Worm (Caenorhabditis elegans): ENCODE results near the gene nhr-72.

The nhr-72 gene

DNA sequence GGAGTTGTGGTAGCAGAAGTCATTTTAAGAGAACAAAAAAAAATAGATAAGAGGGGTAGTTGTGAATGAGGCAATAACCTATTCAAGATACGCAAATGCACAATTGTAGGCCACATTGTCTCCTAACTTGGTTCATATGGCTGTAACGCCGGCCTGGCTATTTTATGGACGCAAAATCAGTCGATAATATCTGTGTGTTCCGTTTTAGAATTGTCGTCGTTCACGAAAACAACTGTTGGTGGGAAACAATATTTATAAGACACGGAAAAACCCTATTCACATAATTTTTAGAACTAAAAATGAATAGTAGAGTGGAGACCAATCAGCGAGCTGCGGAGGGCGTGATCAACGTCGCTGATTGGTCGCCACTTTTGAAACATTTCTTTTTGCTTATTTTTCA is 27.3 kb upstream of the nhr-72 start, which contains the start of gene sdz-7:
TSS of gene sdz-7 (minus strand) at position 101 of the 400 bp plus-strand sequence.
- TF ChIP-seq ets-7 (tag; optimal IDR thresholded peaks at IDR 0.05) (no peak), flt-1 (GFP tag; IDR thresholded peaks at IDR 0.05) (no peak), scrt-1 (GFP tag; IDR thresholded peaks at IDR 0.05) (no peak), tra-4 (tag; optimal IDR thresholded peaks at IDR 0.05) (no peak), ceh-36 (tag; optimal IDR thresholded peaks at IDR 0.05) (no peak), hmg-4 (GFP tag; optimal IDR thresholded peaks at IDR 0.05) (no peak), hnd-1 (tag; optimal IDR thresholded peaks at IDR 0.05) (no peak), tbx-11 (GFP tag; IDR thresholded peaks at IDR 0.05) (no peak), F13C5.2 (tag; optimal IDR thresholded peaks at IDR 0.05) (no peak), aly-1 (tag; optimal IDR thresholded peaks at IDR 0.05) (no peak), pes-1 (GFP tag; IDR thresholded peaks at IDR 0.05) (no peak), B0310.2 (tag; optimal IDR thresholded peaks at IDR 0.05) (no peak), sea-1 (GFP tag; conservative IDR thresholded peaks at IDR 0.05) (no peak), ama-1 (optimal IDR thresholded peaks at IDR 0.05) (no peak), hmbx-1 (tag; optimal IDR thresholded peaks at IDR 0.05) (no peak)

DNA sequence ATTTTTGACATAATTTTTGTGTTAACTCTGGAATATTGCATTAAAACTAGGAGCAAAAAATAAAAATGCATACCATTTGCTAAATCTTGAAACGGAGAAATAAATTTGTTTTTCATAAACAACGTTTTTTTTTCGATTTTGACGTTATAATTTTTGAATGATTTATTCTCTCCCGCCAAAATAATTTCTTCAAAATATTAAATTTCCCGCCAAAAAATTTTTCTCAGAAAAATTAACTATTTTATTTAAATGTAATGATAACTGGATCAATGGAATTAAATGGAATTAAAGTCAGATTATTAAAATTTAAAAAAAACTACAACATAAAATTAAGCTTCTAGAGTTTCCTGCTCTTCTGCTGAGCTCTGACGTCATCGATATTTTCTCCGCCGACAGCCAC is 26.6 kb upstream of the nhr-72 start, which contains the start of gene nep-3:
TSS of gene nep-3 (minus strand) at position 101 of the 400 bp plus-strand sequence.
- TF ChIP-seq flt-1 (GFP tag; IDR thresholded peaks at IDR 0.05) (no peak), sea-1 (GFP tag; conservative IDR thresholded peaks at IDR 0.05) (no peak), tbx-37 (GFP tag; conservative IDR thresholded peaks at IDR 0.05) (no peak), tra-4 (tag; optimal IDR thresholded peaks at IDR 0.05) (no peak), hnd-1 (tag; optimal IDR thresholded peaks at IDR 0.05) (no peak), hmg-4 (GFP tag; optimal IDR thresholded peaks at IDR 0.05) (no peak), tbx-11 (GFP tag; IDR thresholded peaks at IDR 0.05) (no peak), aly-1 (tag; optimal IDR thresholded peaks at IDR 0.05) (no peak), ama-1 (optimal IDR thresholded peaks at IDR 0.05) (no peak), F13C5.2 (tag; optimal IDR thresholded peaks at IDR 0.05) (no peak), ets-7 (tag; optimal IDR thresholded peaks at IDR 0.05) (no peak), ceh-36 (tag; optimal IDR thresholded peaks at IDR 0.05) (no peak), scrt-1 (GFP tag; IDR thresholded peaks at IDR 0.05) (no peak)

- TF ChIP-seq F13C5.2 (tag; optimal IDR thresholded peaks at IDR 0.05): no peak
- TF ChIP-seq ceh-13 (GFP tag; optimal IDR thresholded peaks at IDR 0.05): no peak
- TF ChIP-seq tra-4 (tag; optimal IDR thresholded peaks at IDR 0.05): no peak
Measured at ce11 chrII:3869601-3870000, 19.0 kb upstream of the nhr-72 start, which contains the start of gene oac-10. TSS of gene oac-10 (plus strand) at chrII:3869901.

DNA sequence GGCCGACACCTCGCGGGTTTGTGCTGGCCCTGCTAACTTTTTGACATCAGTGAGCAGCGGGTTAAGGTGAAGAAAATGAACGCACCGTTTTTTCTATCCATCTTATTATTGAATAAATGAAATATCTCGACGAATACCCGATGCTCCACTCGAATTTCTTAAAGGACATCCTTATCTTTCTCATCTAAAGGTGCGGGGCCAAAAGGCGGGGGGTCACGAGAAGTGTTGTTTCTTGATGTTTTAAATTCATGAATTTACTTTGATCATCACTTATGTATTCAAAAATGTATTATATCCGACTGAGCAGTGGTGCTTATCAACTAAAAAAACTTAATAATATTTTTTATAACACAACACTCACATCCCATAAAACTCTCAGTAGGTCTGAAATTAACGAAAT is 14.1 kb upstream of the nhr-72 start, which contains the start of gene nhr-261:
TSS of gene nhr-261 (minus strand) at position 101 of the 400 bp plus-strand sequence.
- TF ChIP-seq F13C5.2 (tag; optimal IDR thresholded peaks at IDR 0.05) (no peak), tbx-11 (GFP tag; IDR thresholded peaks at IDR 0.05) (no peak), pes-1 (GFP tag; IDR thresholded peaks at IDR 0.05) (no peak), scrt-1 (GFP tag; IDR thresholded peaks at IDR 0.05) (no peak)

ce11 chrII:3862053-3862452 is 11.5 kb upstream of the nhr-72 start:
- TF ChIP-seq tra-4 (tag; optimal IDR thresholded peaks at IDR 0.05) (no peak), ceh-13 (GFP tag; optimal IDR thresholded peaks at IDR 0.05) (no peak), hnd-1 (tag; optimal IDR thresholded peaks at IDR 0.05) (no peak), ets-7 (tag; optimal IDR thresholded peaks at IDR 0.05) (no peak), aly-1 (tag; optimal IDR thresholded peaks at IDR 0.05) (no peak), hmg-4 (GFP tag; optimal IDR thresholded peaks at IDR 0.05) (no peak), tbx-11 (GFP tag; IDR thresholded peaks at IDR 0.05) (no peak), hmbx-1 (tag; optimal IDR thresholded peaks at IDR 0.05) (no peak)

- no peak for TF ChIP-seq hmbx-1 (tag; optimal IDR thresholded peaks at IDR 0.05)
- TF ChIP-seq flt-1 (GFP tag; IDR thresholded peaks at IDR 0.05): no peak
- no peak for TF ChIP-seq pes-1 (GFP tag; IDR thresholded peaks at IDR 0.05)
- no peak for TF ChIP-seq B0310.2 (tag; optimal IDR thresholded peaks at IDR 0.05)
- TF ChIP-seq ama-1 (optimal IDR thresholded peaks at IDR 0.05): no peak
- TF ChIP-seq hnd-1 (tag; optimal IDR thresholded peaks at IDR 0.05): no peak
- no peak for TF ChIP-seq ceh-13 (GFP tag; optimal IDR thresholded peaks at IDR 0.05)
- TF ChIP-seq F13C5.2 (tag; optimal IDR thresholded peaks at IDR 0.05): no peak
- no peak for TF ChIP-seq aly-1 (tag; optimal IDR thresholded peaks at IDR 0.05)
- TF ChIP-seq ets-7 (tag; optimal IDR thresholded peaks at IDR 0.05): no peak
- TF ChIP-seq ceh-36 (tag; optimal IDR thresholded peaks at IDR 0.05): no peak
- no peak for TF ChIP-seq scrt-1 (GFP tag; IDR thresholded peaks at IDR 0.05)
- no peak for TF ChIP-seq hmg-4 (GFP tag; optimal IDR thresholded peaks at IDR 0.05)
- TF ChIP-seq sea-1 (GFP tag; conservative IDR thresholded peaks at IDR 0.05): no peak
- TF ChIP-seq tbx-37 (GFP tag; conservative IDR thresholded peaks at IDR 0.05): no peak
- no peak for TF ChIP-seq tra-4 (tag; optimal IDR thresholded peaks at IDR 0.05)
- no peak for TF ChIP-seq tbx-11 (GFP tag; IDR thresholded peaks at IDR 0.05)
Measured at ce11 chrII:3860826-3861225, 10.3 kb upstream of the nhr-72 start, which contains the start of gene oac-11. TSS of gene oac-11 (minus strand) at chrII:3860926.

- TF ChIP-seq flt-1 (GFP tag; IDR thresholded peaks at IDR 0.05) (no peak), hmbx-1 (tag; optimal IDR thresholded peaks at IDR 0.05) (no peak), B0310.2 (tag; optimal IDR thresholded peaks at IDR 0.05) (no peak), F13C5.2 (tag; optimal IDR thresholded peaks at IDR 0.05) (no peak), hnd-1 (tag; optimal IDR thresholded peaks at IDR 0.05) (no peak), aly-1 (tag; optimal IDR thresholded peaks at IDR 0.05) (no peak), scrt-1 (GFP tag; IDR thresholded peaks at IDR 0.05) (no peak), ets-7 (tag; optimal IDR thresholded peaks at IDR 0.05) (no peak), hmg-4 (GFP tag; optimal IDR thresholded peaks at IDR 0.05) (no peak), pes-1 (GFP tag; IDR thresholded peaks at IDR 0.05) (no peak)
Measured at ce11 chrII:3852654-3853053, 2.1 kb upstream of the nhr-72 start, which contains the start of gene nhr-257. TSS of gene nhr-257 (plus strand) at chrII:3852954.

DNA sequence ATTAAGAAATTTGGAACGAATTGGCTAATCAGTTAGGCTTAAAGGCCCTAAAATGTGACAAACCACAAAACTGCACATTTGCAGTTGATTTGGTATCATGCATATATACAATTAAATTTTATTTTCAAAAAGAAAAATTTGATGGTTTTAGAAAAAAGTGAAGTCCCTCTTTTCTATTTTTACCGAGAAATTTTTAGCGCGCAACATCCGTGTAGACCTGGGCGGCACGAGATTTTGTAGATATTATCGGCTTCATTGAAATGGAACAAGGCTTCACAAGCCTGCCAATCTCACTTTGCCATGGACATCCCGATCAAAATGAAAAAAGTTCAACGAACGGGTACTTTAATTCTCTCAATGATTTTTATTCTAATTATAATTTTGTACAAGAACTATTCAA is 4.5 kb downstream of the nhr-72 start, which contains the start of gene C17A2.2:
TSS of gene C17A2.2 (plus strand) at position 301 of the 400 bp plus-strand sequence.
- TF ChIP-seq F13C5.2 (tag; optimal IDR thresholded peaks at IDR 0.05) (no peak), ceh-13 (GFP tag; optimal IDR thresholded peaks at IDR 0.05) (no peak), B0310.2 (tag; optimal IDR thresholded peaks at IDR 0.05) (no peak), tra-4 (tag; optimal IDR thresholded peaks at IDR 0.05) (no peak), aly-1 (tag; optimal IDR thresholded peaks at IDR 0.05) (no peak), ama-1 (optimal IDR thresholded peaks at IDR 0.05) (no peak), hnd-1 (tag; optimal IDR thresholded peaks at IDR 0.05) (no peak), ceh-36 (tag; optimal IDR thresholded peaks at IDR 0.05) (no peak), scrt-1 (GFP tag; IDR thresholded peaks at IDR 0.05) (no peak), tbx-11 (GFP tag; IDR thresholded peaks at IDR 0.05) (no peak), sea-1 (GFP tag; conservative IDR thresholded peaks at IDR 0.05) (no peak), pes-1 (GFP tag; IDR thresholded peaks at IDR 0.05) (no peak), flt-1 (GFP tag; IDR thresholded peaks at IDR 0.05) (no peak)
